Worm (Caenorhabditis elegans): ENCODE measurements around the gene C26G2.2.

The C26G2.2 gene

ce11 chrX:14657445-14657844, 6.7 kb upstream of the C26G2.2 start:
- no peak for TF ChIP-seq egl-27 (tag; optimal IDR thresholded peaks at IDR 0.05)
- TF ChIP-seq lin-13 (GFP tag; optimal IDR thresholded peaks at IDR 0.05), result no peak
- TF ChIP-seq C16A3.4 (tag; optimal IDR thresholded peaks at IDR 0.05), result no peak
- TF ChIP-seq dsc-1 (tag; optimal IDR thresholded peaks at IDR 0.05), result no peak
- no peak for TF ChIP-seq fos-1 (tag; optimal IDR thresholded peaks at IDR 0.05)
- TF ChIP-seq hlh-17 (GFP tag; optimal IDR thresholded peaks at IDR 0.05; ENCODE audit: borderline replicate concordance), result no peak
- no peak for TF ChIP-seq elt-2 (tag; optimal IDR thresholded peaks at IDR 0.05)
- no peak for TF ChIP-seq alr-1 (tag; optimal IDR thresholded peaks at IDR 0.05; ENCODE audit: borderline replicate concordance)
- TF ChIP-seq Y116A8C.19 (tag; optimal IDR thresholded peaks at IDR 0.05; ENCODE audit: borderline replicate concordance), result no peak
- TF ChIP-seq nhr-71 (tag; optimal IDR thresholded peaks at IDR 0.05), result no peak
- no peak for TF ChIP-seq ceh-82 (tag; optimal IDR thresholded peaks at IDR 0.05)
- TF ChIP-seq rnt-1 (tag; optimal IDR thresholded peaks at IDR 0.05), result no peak
- no peak for TF ChIP-seq unc-98 (GFP tag; IDR thresholded peaks at IDR 0.05)
- TF ChIP-seq hpl-2 (GFP tag; optimal IDR thresholded peaks at IDR 0.05), result no peak
- no peak for TF ChIP-seq aly-2 (tag; optimal IDR thresholded peaks at IDR 0.05)
- no peak for TF ChIP-seq lir-3 (tag; optimal IDR thresholded peaks at IDR 0.05; ENCODE audit: poor library complexity)

DNA sequence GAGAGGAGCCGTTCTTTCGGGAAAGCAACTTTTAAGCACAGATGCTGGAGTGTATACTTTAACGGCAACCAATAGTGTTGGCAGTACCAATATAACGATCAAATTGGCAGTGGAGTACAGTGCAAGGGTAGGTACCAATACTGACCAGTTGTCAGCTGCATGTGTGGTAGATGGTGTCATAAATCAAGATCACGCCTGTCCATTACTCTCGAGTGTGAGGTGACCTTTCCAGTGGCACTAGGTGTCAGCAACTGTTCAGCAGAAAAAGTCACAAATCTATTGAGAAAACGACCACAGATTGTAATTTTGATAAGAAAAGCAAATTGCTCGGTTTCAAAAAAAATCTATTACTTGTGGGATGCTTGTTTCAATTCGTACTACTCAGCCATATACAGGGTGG, 4.7 kb upstream of the C26G2.2 start:
- TF ChIP-seq hlh-17 (GFP tag; optimal IDR thresholded peaks at IDR 0.05; ENCODE audit: borderline replicate concordance), result no peak
- TF ChIP-seq rnt-1 (tag; optimal IDR thresholded peaks at IDR 0.05), result peak; percentile 66

- TF ChIP-seq zip-4 (GFP tag; optimal IDR thresholded peaks at IDR 0.05) (no peak), snpc-4 (tag; optimal IDR thresholded peaks at IDR 0.05) (peak; percentile 65), ztf-4 (tag; optimal IDR thresholded peaks at IDR 0.05) (no peak)
These were observed 2.2 kb upstream of the C26G2.2 start for ce11 chrX:14661918-14662317.

ce11 chrX:14662460-14662859, 1.7 kb upstream of the C26G2.2 start:
- TF ChIP-seq pax-3 (tag; optimal IDR thresholded peaks at IDR 0.05) (no peak), ces-1 (GFP tag; optimal IDR thresholded peaks at IDR 0.05) (no peak), dpl-1 (GFP tag; optimal IDR thresholded peaks at IDR 0.05) (no peak), lin-13 (GFP tag; optimal IDR thresholded peaks at IDR 0.05) (no peak), ama-1 (optimal IDR thresholded peaks at IDR 0.05) (no peak), mdl-1 (tag; optimal IDR thresholded peaks at IDR 0.05) (no peak), irx-1 (tag; optimal IDR thresholded peaks at IDR 0.05) (no peak), skn-1 (tag; optimal IDR thresholded peaks at IDR 0.05) (no peak), nhr-20 (tag; optimal IDR thresholded peaks at IDR 0.05) (no peak), sup-37 (GFP tag; optimal IDR thresholded peaks at IDR 0.05) (no peak), Y116A8C.19 (tag; optimal IDR thresholded peaks at IDR 0.05; ENCODE audit: borderline replicate concordance) (no peak), ets-5 (GFP tag; IDR thresholded peaks at IDR 0.05) (no peak)

DNA sequence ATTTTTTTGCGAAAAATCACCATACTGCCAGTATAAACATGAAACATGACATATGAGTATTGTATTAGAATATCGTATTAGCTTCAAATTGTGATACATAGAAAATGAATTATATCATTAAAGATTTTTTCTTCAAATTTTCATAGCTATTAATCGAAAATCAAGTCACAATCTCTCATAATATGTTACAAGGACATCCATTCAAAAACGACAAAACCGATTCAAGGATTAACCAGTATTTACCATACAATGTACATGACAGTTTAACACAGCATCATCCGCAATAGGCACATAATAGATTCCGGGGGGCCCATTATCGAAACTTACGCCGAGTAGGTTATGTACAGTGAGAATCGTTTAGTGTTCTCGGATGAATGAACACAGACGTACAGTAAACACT, 7.2 kb downstream of the C26G2.2 start:
- TF ChIP-seq nhr-85 (tag) (peak; percentile 26), sox-4 (tag; optimal IDR thresholded peaks at IDR 0.05) (no peak), sup-37 (GFP tag; optimal IDR thresholded peaks at IDR 0.05) (no peak), efl-1 (optimal IDR thresholded peaks at IDR 0.05) (no peak), efl-1 (GFP tag; optimal IDR thresholded peaks at IDR 0.05 in 1 of 2) (peak in 1 of 2 experiments; percentile 81)

DNA sequence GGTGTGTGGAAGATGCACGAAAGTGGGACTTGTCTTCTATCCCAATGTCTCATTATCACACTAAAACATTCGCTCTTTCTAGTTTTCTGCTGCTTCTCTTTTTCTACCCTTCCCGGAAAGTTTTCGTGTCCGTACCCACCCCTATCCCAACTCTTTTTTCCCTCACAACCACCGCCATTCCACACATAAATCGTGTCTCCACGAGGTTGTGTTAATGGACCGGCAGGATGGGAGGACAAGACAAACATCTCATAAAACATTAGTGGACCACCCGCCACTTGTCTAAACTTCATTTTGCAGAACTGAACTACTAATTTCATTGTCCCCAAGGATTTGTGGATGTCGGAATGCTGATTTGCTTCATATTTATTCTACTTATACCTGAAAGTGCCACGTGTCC, 9.9 kb downstream of the C26G2.2 start, which contains the start of gene slt-1:
TSS of gene slt-1 (plus strand) at position 301 of the 400 bp plus-strand sequence.
- peak; percentile 1 for TF ChIP-seq snu-23 (GFP tag; optimal IDR thresholded peaks at IDR 0.05)
- no peak for TF ChIP-seq tbx-2 (tag; optimal IDR thresholded peaks at IDR 0.05)
- TF ChIP-seq lsy-2 (tag; optimal IDR thresholded peaks at IDR 0.05), result no peak
- peak; percentile 27 for TF ChIP-seq nhr-71 (tag; optimal IDR thresholded peaks at IDR 0.05)
- TF ChIP-seq blmp-1 (tag; optimal IDR thresholded peaks at IDR 0.05), result no peak
